Worm (Caenorhabditis elegans) whole organism, L4 larva: ENCODE results near the gene W07A12.4.

Experiments
- D1046.2 ChIP-seq: fragments of 200-800 bp; sonication (Bioruptor generic); IDR thresholded peaks from 2 replicates; pipeline ENCODE4 v1.3.6; 2022; ENCODE audit warnings: missing genetic modification characterization, missing compliant biosample characterization
- F10B5.3 ChIP-seq: sonication (generic microtip); optimal IDR thresholded peaks from 2 replicates; lab custom pipeline; 2016; ENCODE audit warnings: mild to moderate bottlenecking, missing genetic modification characterization, missing compliant biosample characterization
- F26F4.8 ChIP-seq: fragments of 200-800 bp; sonication (Bioruptor generic); conservative IDR thresholded peaks from 2 replicates; pipeline ENCODE4 v1.3.6; 2022; ENCODE audit warnings: missing genetic modification characterization, missing compliant biosample characterization
- F44E2.7 ChIP-seq: fragments of 200-800 bp; sonication (Bioruptor generic); IDR thresholded peaks from 2 replicates; pipeline ENCODE4 v2.1.2; 2022; ENCODE audit warnings: missing genetic modification characterization, missing compliant biosample characterization
- F49E8.2 ChIP-seq: sonication (generic microtip); optimal IDR thresholded peaks from 2 replicates; lab custom pipeline; 2016; ENCODE audit warnings: missing compliant biosample characterization, mild to moderate bottlenecking, missing genetic modification characterization, borderline replicate concordance
- Y48G9A.11 ChIP-seq: fragments of 200-800 bp; sonication (Bioruptor generic); IDR thresholded peaks from 2 replicates; pipeline ENCODE4 v1.3.6; 2022; ENCODE audit warnings: missing genetic modification reagents, missing genetic modification characterization, missing compliant biosample characterization
- aly-2 ChIP-seq: sonication (generic microtip); optimal IDR thresholded peaks from 2 replicates; lab custom pipeline; 2018; ENCODE audit warnings: missing biosample characterization, missing genetic modification characterization
- attf-4 ChIP-seq: sonication (generic microtip); optimal IDR thresholded peaks from 3 replicates; lab custom pipeline; 2017; ENCODE audit warnings: missing biosample characterization, missing genetic modification characterization
- ceh-28 ChIP-seq: fragments of 150-350 bp; optimal IDR thresholded peaks from 2 replicates; lab custom pipeline; 2014; ENCODE audit warnings: missing biosample characterization, missing genetic modification reagents, missing genetic modification characterization
- ceh-82 ChIP-seq: sonication (generic microtip); optimal IDR thresholded peaks from 2 replicates; lab custom pipeline; 2017; ENCODE audit warnings: missing biosample characterization, missing genetic modification characterization
- ces-1 ChIP-seq: fragments of 150-350 bp; sonication (generic microtip); optimal IDR thresholded peaks from 4 replicates; lab custom pipeline; 2014; ENCODE audit warnings: missing biosample characterization, missing genetic modification reagents, missing genetic modification characterization
- cey-2 ChIP-seq: sonication (generic microtip); optimal IDR thresholded peaks from 3 replicates; lab custom pipeline; 2017; ENCODE audit warnings: missing genetic modification characterization, mild to moderate bottlenecking, missing compliant biosample characterization, antibody characterized with exemption, borderline replicate concordance; ENCODE audit not compliant: insufficient read depth
- daf-12 ChIP-seq: fragments of 150-350 bp; optimal IDR thresholded peaks from 2 replicates; lab custom pipeline; 2014; ENCODE audit warnings: missing biosample characterization, missing genetic modification reagents, missing genetic modification characterization
- daf-19 ChIP-seq: fragments of 200-800 bp; sonication (Bioruptor generic); conservative IDR thresholded peaks from 2 replicates; pipeline ENCODE4 v1.3.6; 2022; ENCODE audit warnings: missing genetic modification characterization, missing compliant biosample characterization
- dmd-8 ChIP-seq: fragments of 200-800 bp; sonication (Bioruptor generic); IDR thresholded peaks from 2 replicates; pipeline ENCODE4 v1.3.6; 2022; ENCODE audit warnings: missing genetic modification characterization, missing compliant biosample characterization
- egl-27 ChIP-seq: sonication (generic microtip); optimal IDR thresholded peaks from 3 replicates; lab custom pipeline; 2017; ENCODE audit warnings: missing biosample characterization, missing genetic modification reagents, missing genetic modification characterization
- egl-43 ChIP-seq: fragments of 200-800 bp; sonication (Bioruptor generic); IDR thresholded peaks from 2 replicates; pipeline ENCODE4 v1.3.6; 2022; ENCODE audit warnings: missing genetic modification reagents, missing genetic modification characterization, missing compliant biosample characterization
- fkh-10 ChIP-seq: fragments of 150-350 bp; optimal IDR thresholded peaks from 2 replicates; lab custom pipeline; 2014; ENCODE audit warnings: missing biosample characterization, missing genetic modification reagents, missing genetic modification characterization
- jun-1 ChIP-seq: fragments of 150-350 bp; optimal IDR thresholded peaks from 2 replicates; lab custom pipeline; 2014; ENCODE audit warnings: missing biosample characterization, missing genetic modification reagents, missing genetic modification characterization
- lin-1 ChIP-seq: fragments of 200-800 bp; sonication (Bioruptor generic); IDR thresholded peaks from 2 replicates; pipeline ENCODE4 v1.3.6; 2022; ENCODE audit warnings: missing genetic modification reagents, missing genetic modification characterization, missing compliant biosample characterization
- lin-15B ChIP-seq: fragments of 150-350 bp; sonication (generic microtip); optimal IDR thresholded peaks from 3 replicates; lab custom pipeline; 2014; ENCODE audit warnings: missing biosample characterization, missing genetic modification characterization
- lsy-2 ChIP-seq, 2 experiments: fragments of 150-350 bp in 1 of 2; sonication (generic microtip) in 1 of 2; optimal IDR thresholded peaks; 2 replicates each; lab custom pipeline; 2014 to 2017; ENCODE audit warnings: missing biosample characterization in 2 of 2, missing genetic modification characterization in 2 of 2
- madf-5 ChIP-seq, 2 experiments: fragments of 200-800 bp; sonication (Bioruptor generic); IDR thresholded peaks; 2 replicates each; pipeline ENCODE4 v1.3.6; 2022; ENCODE audit warnings: missing compliant biosample characterization in 2 of 2, missing genetic modification characterization in 2 of 2
- mes-2 ChIP-seq: sonication (generic microtip); optimal IDR thresholded peaks from 2 replicates; lab custom pipeline; 2016; ENCODE audit warnings: missing genotype, mild to moderate bottlenecking, missing genetic modification characterization, missing compliant biosample characterization; ENCODE audit not compliant: poor library complexity, severe bottlenecking
- mxl-2 ChIP-seq: fragments of 200-800 bp; sonication (Bioruptor generic); conservative IDR thresholded peaks from 2 replicates; pipeline ENCODE4 v1.3.6; 2022; ENCODE audit warnings: missing genetic modification reagents, missing genetic modification characterization, missing compliant biosample characterization
- mxl-3 ChIP-seq: fragments of 200-800 bp; sonication (Bioruptor generic); optimal IDR thresholded peaks from 2 replicates; lab custom pipeline; 2018; ENCODE audit warnings: mild to moderate bottlenecking, missing genetic modification characterization, missing compliant biosample characterization
- nhr-11 ChIP-seq: fragments of 150-350 bp; optimal IDR thresholded peaks from 2 replicates; lab custom pipeline; 2014; ENCODE audit warnings: missing biosample characterization, missing genetic modification characterization
- nhr-111 ChIP-seq: fragments of 200-800 bp; sonication (Bioruptor generic); optimal IDR thresholded peaks from 2 replicates; lab custom pipeline; 2018; ENCODE audit warnings: mild to moderate bottlenecking, missing genetic modification characterization, missing compliant biosample characterization
- nhr-237 ChIP-seq: sonication (generic microtip); optimal IDR thresholded peaks from 2 replicates; lab custom pipeline; 2017; ENCODE audit warnings: missing biosample characterization, missing genetic modification characterization
- nhr-41 ChIP-seq: fragments of 200-800 bp; sonication (Bioruptor generic); IDR thresholded peaks from 2 replicates; pipeline ENCODE4 v1.3.6; 2022; ENCODE audit warnings: missing genetic modification reagents, missing genetic modification characterization, missing compliant biosample characterization
- saeg-2 ChIP-seq: fragments of 200-800 bp; sonication (Bioruptor generic); IDR thresholded peaks from 2 replicates; pipeline ENCODE4 v1.3.6; 2022; ENCODE audit warnings: missing genetic modification reagents, missing genetic modification characterization, missing compliant biosample characterization
- sdz-12 ChIP-seq: fragments of 200-800 bp; sonication (Bioruptor generic); optimal IDR thresholded peaks from 2 replicates; lab custom pipeline; 2018; ENCODE audit warnings: mild to moderate bottlenecking, missing genetic modification characterization, missing compliant biosample characterization
- set-16 ChIP-seq: fragments of 200-800 bp; sonication (Bioruptor generic); IDR thresholded peaks from 2 replicates; pipeline ENCODE4 v1.3.6; 2022; ENCODE audit warnings: missing genetic modification reagents, missing genetic modification characterization, missing compliant biosample characterization
- skn-1 ChIP-seq: fragments of 150-350 bp; optimal IDR thresholded peaks from 2 replicates; lab custom pipeline; 2014; ENCODE audit warnings: missing biosample characterization, missing genetic modification characterization
- snpc-1.2 ChIP-seq: fragments of 200-800 bp; sonication (Bioruptor generic); IDR thresholded peaks from 2 replicates; pipeline ENCODE4 v1.3.6; 2022; ENCODE audit warnings: missing genetic modification reagents, missing genetic modification characterization, missing compliant biosample characterization
- snpc-4 ChIP-seq: fragments of 150-350 bp; optimal IDR thresholded peaks from 2 replicates; lab custom pipeline; 2014; ENCODE audit warnings: missing biosample characterization, missing genetic modification characterization
- tag-97 ChIP-seq: fragments of 200-800 bp; sonication (Bioruptor generic); IDR thresholded peaks from 2 replicates; pipeline ENCODE4 v1.3.6; 2022; ENCODE audit warnings: missing genetic modification characterization, missing compliant biosample characterization
- zag-1 ChIP-seq: fragments of 150-350 bp; optimal IDR thresholded peaks from 2 replicates; lab custom pipeline; 2014; ENCODE audit warnings: missing biosample characterization, missing genetic modification characterization

W07A12.4 gene

DNA sequence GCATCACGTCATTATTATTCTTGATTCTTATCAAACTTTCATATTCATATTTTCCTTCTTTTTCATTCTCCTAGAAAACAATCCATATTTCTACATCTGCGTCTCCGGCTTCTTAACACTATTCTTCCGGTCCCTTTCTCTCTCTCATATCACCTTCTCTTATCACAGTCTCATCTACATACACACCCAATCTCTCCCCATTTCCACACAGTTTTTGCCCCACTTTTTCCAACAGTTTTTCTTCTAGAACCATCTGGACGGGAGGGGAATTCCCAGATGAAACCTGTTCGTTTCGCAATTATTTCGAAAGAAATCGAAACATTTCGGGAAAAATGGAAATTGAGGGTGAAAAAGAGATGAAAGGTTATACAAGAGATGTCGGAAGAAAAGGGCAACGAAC is 17.9 kb upstream of the W07A12.4 start (continued):
- TF ChIP-seq snpc-1.2: no peak
- TF ChIP-seq dmd-8 (GFP tag; lab: Robert Waterston, UW): no peak
- no peak for TF ChIP-seq nhr-111 (GFP tag; lab: Kevin White, UChicago)
- no peak for TF ChIP-seq Y48G9A.11
- TF ChIP-seq tag-97 (GFP tag; lab: Robert Waterston, UW): no peak
- TF ChIP-seq F44E2.7: no peak
- TF ChIP-seq ces-1 (GFP tag; lab: Kevin White, UChicago): no peak
- TF ChIP-seq mes-2 (tag; lab: Kevin White, UChicago): peak; percentile 19
- no peak for TF ChIP-seq daf-19 (GFP tag; lab: Robert Waterston, UW)
- TF ChIP-seq snpc-4: no peak
- peak; percentile 33 for TF ChIP-seq nhr-11 (tag; lab: Kevin White, UChicago)
- no peak for TF ChIP-seq saeg-2 (GFP tag; lab: Robert Waterston, UW)
- no peak for TF ChIP-seq ceh-82 (tag; lab: Kevin White, UChicago)
- 0 out of 2 replicates have a peak, but pooled peaks have one; percentile 6 for TF ChIP-seq nhr-41 (GFP tag; lab: Robert Waterston, UW)
- no peak for TF ChIP-seq F10B5.3
- TF ChIP-seq lin-1 (GFP tag; lab: Robert Waterston, UW): no peak; the same call in 1 of the 2 replicates
- no peak for TF ChIP-seq egl-27 (tag; lab: Kevin White, UChicago)
- TF ChIP-seq mxl-2 (GFP tag; lab: Robert Waterston, UW): no peak
- no peak for TF ChIP-seq sdz-12
- no peak for TF ChIP-seq aly-2 (tag; lab: Kevin White, UChicago)
- TF ChIP-seq fkh-10 (GFP tag; lab: Kevin White, UChicago): no peak
- TF ChIP-seq zag-1 (tag; lab: Kevin White, UChicago): no peak
- TF ChIP-seq madf-5 (GFP tag; IDR thresholded peaks at IDR 0.05; lab: Robert Waterston, UW): 0 out of 4 replicates have a peak, but pooled peaks of 1 of the 2 experiments have one; percentile 26
- TF ChIP-seq set-16: no peak
- TF ChIP-seq cey-2 (tag; lab: Kevin White, UChicago): peak; percentile 65
- peak; percentile 44 to 68 for TF ChIP-seq lsy-2 (tag; optimal IDR thresholded peaks at IDR 0.05; lab: Kevin White, UChicago)
- no peak for TF ChIP-seq ceh-28 (tag; lab: Kevin White, UChicago)
- TF ChIP-seq, all 104 proteins: peak for 40

DNA sequence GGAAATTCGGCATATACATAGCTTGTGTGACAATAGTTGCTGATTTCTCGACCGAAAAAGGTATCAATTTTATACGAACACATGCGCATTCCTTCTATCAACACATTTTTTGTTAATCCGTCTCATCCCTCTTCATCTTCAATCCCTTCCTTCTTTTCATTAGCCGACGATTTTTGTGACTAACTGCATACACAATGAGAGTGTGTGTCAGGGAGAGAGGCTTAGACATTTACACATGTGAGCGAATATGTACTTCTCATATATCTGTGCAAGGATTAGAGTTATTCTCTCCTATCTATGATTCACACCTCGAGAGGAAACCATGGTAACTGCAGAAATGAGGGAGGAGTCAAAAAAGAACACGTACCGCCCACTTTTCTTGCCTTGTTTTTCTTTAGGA is 15.7 kb upstream of the W07A12.4 start:
- no peak for TF ChIP-seq egl-43 (GFP tag; lab: Robert Waterston, UW)
- TF ChIP-seq ceh-28 (tag; lab: Kevin White, UChicago): no peak
- TF ChIP-seq lsy-2 (tag; optimal IDR thresholded peaks at IDR 0.05; lab: Kevin White, UChicago): peak in 1 of 2 experiments; percentile 3
- TF ChIP-seq F49E8.2: no peak
- TF ChIP-seq skn-1 (tag; lab: Kevin White, UChicago): no peak
- TF ChIP-seq D1046.2 (GFP tag; lab: Robert Waterston, UW): no peak
- TF ChIP-seq cey-2 (tag; lab: Kevin White, UChicago): no peak
- no peak for TF ChIP-seq nhr-237 (tag; lab: Kevin White, UChicago)
- no peak for TF ChIP-seq daf-12 (tag; lab: Kevin White, UChicago)
- no peak for TF ChIP-seq attf-4 (tag; lab: Kevin White, UChicago)
- TF ChIP-seq mxl-3: peak; percentile 11
- no peak for TF ChIP-seq lin-15B (tag; lab: Kevin White, UChicago)
- TF ChIP-seq, all 104 proteins: peak for 2

DNA sequence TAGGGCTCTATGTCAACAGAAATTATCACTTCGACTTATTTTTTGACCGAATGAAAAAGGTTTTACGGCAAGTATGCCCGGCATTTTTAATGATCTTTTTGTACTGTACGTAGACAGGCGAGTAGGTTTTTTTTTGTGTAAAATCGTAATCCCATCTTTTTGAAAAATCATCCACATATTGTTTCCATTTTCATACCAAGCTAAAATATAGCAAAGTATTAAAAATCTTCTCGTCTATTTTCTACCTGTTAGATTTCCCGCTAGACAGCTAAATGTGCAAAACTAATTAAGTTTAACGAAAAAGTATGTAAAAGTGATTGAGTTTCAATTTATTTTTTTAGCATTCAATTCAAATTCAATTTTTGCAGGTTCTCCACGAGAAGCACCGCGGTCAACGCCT is 14.7 kb upstream of the W07A12.4 start, which contains the start of gene C16D2.1:
Gene C16D2.1 (plus strand): TSS at position 301 of the 400 bp plus-strand sequence.
- no peak for TF ChIP-seq F10B5.3
- peak; percentile 75 for TF ChIP-seq jun-1 (tag; lab: Kevin White, UChicago)
- no peak for TF ChIP-seq F26F4.8 (GFP tag; lab: Robert Waterston, UW)
- TF ChIP-seq, all 104 proteins: peak for 1
